Fruit fly (Drosophila melanogaster) S2 (cell line): ENCODE data around the gene CG2955.

ENCODE experiments used
- CG8478 ChIP-seq: fragments of >200 bp; optimal IDR thresholded peaks from 2 replicates; lab custom pipeline; 2018
- CTCF ChIP-seq, 2 experiments: fragments of >200 bp; optimal IDR thresholded peaks; 2 replicates each; lab custom pipeline; 2018

dm6 chr2L:4128859-4129258 is 20.2 kb upstream of the CG2955 start:
- no peak for TF ChIP-seq CTCF (optimal IDR thresholded peaks at IDR 0.05; lab: Kevin White, UChicago)
- TF ChIP-seq CG8478 (lab: Kevin White, UChicago), result no peak
